Worm (Caenorhabditis elegans) whole organism, L1 larva: ENCODE results near the gene comt-5.

Experiments used
- C16A3.4 ChIP-seq: fragments of 150-350 bp; optimal IDR thresholded peaks from 2 replicates; lab custom pipeline; 2014; ENCODE audit warnings: missing biosample characterization, missing genetic modification characterization
- F16B12.6 ChIP-seq: fragments of 150-350 bp; optimal IDR thresholded peaks from 2 replicates; lab custom pipeline; 2014; ENCODE audit warnings: missing biosample characterization, missing genetic modification characterization
- alr-1 ChIP-seq: fragments of 200-800 bp; sonication (Bioruptor generic); optimal IDR thresholded peaks from 2 replicates; lab custom pipeline; 2018; ENCODE audit warnings: borderline replicate concordance, mild to moderate bottlenecking, missing genetic modification characterization, missing compliant biosample characterization
- blmp-1 ChIP-seq: fragments of 150-350 bp; optimal IDR thresholded peaks from 2 replicates; lab custom pipeline; 2014; ENCODE audit warnings: missing biosample characterization, missing genetic modification characterization
- ceh-8 ChIP-seq: fragments of 200-800 bp; sonication (Bioruptor generic); optimal IDR thresholded peaks from 2 replicates; lab custom pipeline; 2018; ENCODE audit warnings: mild to moderate bottlenecking, missing genetic modification characterization, moderate library complexity, missing compliant biosample characterization
- ces-1 ChIP-seq: fragments of 150-350 bp; optimal IDR thresholded peaks from 2 replicates; lab custom pipeline; 2014; ENCODE audit warnings: missing biosample characterization, missing genetic modification reagents, missing genetic modification characterization
- dpl-1 ChIP-seq, 3 experiments: fragments of 150-350 bp in 2 of 3; sonication (generic microtip) in 1 of 3; optimal IDR thresholded peaks; 2 replicates each; lab custom pipeline; 2014 to 2017; ENCODE audit warnings: missing biosample characterization in 3 of 3, missing genetic modification characterization in 3 of 3, missing genetic modification reagents in 3 of 3
- dsc-1 ChIP-seq: sonication (generic microtip); optimal IDR thresholded peaks from 2 replicates; lab custom pipeline; 2016; ENCODE audit warnings: mild to moderate bottlenecking, missing genetic modification characterization, missing compliant biosample characterization
- efl-1 ChIP-seq, 4 experiments: fragments of 150-350 bp; optimal IDR thresholded peaks in 3 of 4; peaks in 1 of 4; 1 replicate in 1 of 4; 2 replicates in 3 of 4; lab custom pipeline; 2014; ENCODE audit warnings: missing biosample characterization in 2 of 4, missing genetic modification characterization in 2 of 4, missing genetic modification reagents in 2 of 4
- elt-2 ChIP-seq: sonication (generic microtip); optimal IDR thresholded peaks from 2 replicates; lab custom pipeline; 2016; ENCODE audit warnings: missing genetic modification characterization, mild to moderate bottlenecking, inconsistent platforms, missing compliant biosample characterization, missing genetic modification reagents
- elt-3 ChIP-seq, 6 experiments: fragments of 150-350 bp in 1 of 6; sonication (generic microtip); optimal IDR thresholded peaks; 2 replicates each; lab custom pipeline; 2017 to 2018; ENCODE audit warnings: missing biosample characterization in 6 of 6, missing genetic modification characterization in 6 of 6, inconsistent platforms in 1 of 6
- fkh-10 ChIP-seq: sonication (generic microtip); optimal IDR thresholded peaks from 2 replicates; lab custom pipeline; 2017; ENCODE audit warnings: missing biosample characterization, missing genetic modification reagents, missing genetic modification characterization
- fkh-8 ChIP-seq: sonication (generic microtip); optimal IDR thresholded peaks from 2 replicates; lab custom pipeline; 2016; ENCODE audit warnings: mild to moderate bottlenecking, missing genetic modification characterization, missing compliant biosample characterization
- hlh-17 ChIP-seq: fragments of 200-800 bp; sonication (Bioruptor generic); optimal IDR thresholded peaks from 2 replicates; lab custom pipeline; 2018; ENCODE audit warnings: missing genetic modification characterization, mild to moderate bottlenecking, missing compliant biosample characterization, moderate library complexity, borderline replicate concordance
- lin-14 ChIP-seq: fragments of 200-800 bp; sonication (Bioruptor generic); optimal IDR thresholded peaks from 2 replicates; lab custom pipeline; 2018; ENCODE audit warnings: mild to moderate bottlenecking, missing genetic modification characterization, moderate library complexity, missing compliant biosample characterization
- lin-15B ChIP-seq: fragments of 150-350 bp; sonication (generic microtip); optimal IDR thresholded peaks from 3 replicates; lab custom pipeline; 2014; ENCODE audit warnings: missing biosample characterization, missing genetic modification characterization
- lin-35 ChIP-seq, 2 experiments: fragments of 150-350 bp; optimal IDR thresholded peaks; 2 replicates each; lab custom pipeline; 2014; ENCODE audit warnings: missing biosample characterization in 2 of 2, missing genetic modification characterization in 2 of 2, missing genetic modification reagents in 2 of 2
- lsy-2 ChIP-seq, 2 experiments: fragments of 150-350 bp; optimal IDR thresholded peaks; 2 replicates each; lab custom pipeline; 2014; ENCODE audit warnings: missing biosample characterization in 2 of 2, missing genetic modification characterization in 2 of 2
- mep-1 ChIP-seq: fragments of 150-350 bp; optimal IDR thresholded peaks from 2 replicates; lab custom pipeline; 2014; ENCODE audit warnings: missing biosample characterization, missing genetic modification characterization
- nhr-20 ChIP-seq: sonication (generic microtip); optimal IDR thresholded peaks from 2 replicates; lab custom pipeline; 2016; ENCODE audit warnings: mild to moderate bottlenecking, missing genetic modification characterization, missing compliant biosample characterization
- nhr-28 ChIP-seq: fragments of 150-350 bp; optimal IDR thresholded peaks from 2 replicates; lab custom pipeline; 2014; ENCODE audit warnings: missing biosample characterization, missing genetic modification characterization
- nhr-47 ChIP-seq: sonication (generic microtip); optimal IDR thresholded peaks from 2 replicates; lab custom pipeline; 2016; ENCODE audit warnings: mild to moderate bottlenecking, missing genetic modification characterization, moderate library complexity, missing compliant biosample characterization
- nhr-71 ChIP-seq: sonication (generic microtip); optimal IDR thresholded peaks from 2 replicates; lab custom pipeline; 2016; ENCODE audit warnings: mild to moderate bottlenecking, missing genetic modification characterization, moderate library complexity, missing compliant biosample characterization
- nhr-85 ChIP-seq: sonication (generic microtip); peaks from one replicate; lab custom pipeline; 2016; ENCODE audit warnings: missing genetic modification characterization, inconsistent platforms, missing compliant biosample characterization
- rnt-1 ChIP-seq: sonication (generic microtip); optimal IDR thresholded peaks from 2 replicates; lab custom pipeline; 2016; ENCODE audit warnings: mild to moderate bottlenecking, missing genetic modification characterization, moderate library complexity, missing compliant biosample characterization
- snu-23 ChIP-seq: sonication (generic microtip); optimal IDR thresholded peaks from 2 replicates; lab custom pipeline; 2016; ENCODE audit warnings: missing genetic modification characterization, missing compliant biosample characterization
- sox-4 ChIP-seq: sonication (generic microtip); optimal IDR thresholded peaks from 2 replicates; lab custom pipeline; 2016; ENCODE audit warnings: missing genetic modification characterization, missing compliant biosample characterization
- tbx-2 ChIP-seq: sonication (generic microtip); optimal IDR thresholded peaks from 2 replicates; lab custom pipeline; 2016; ENCODE audit warnings: missing genetic modification characterization, missing compliant biosample characterization
- zag-1 ChIP-seq: fragments of 150-350 bp; optimal IDR thresholded peaks from 2 replicates; lab custom pipeline; 2014; ENCODE audit warnings: missing biosample characterization, missing genetic modification characterization
- zip-4 ChIP-seq: fragments of 200-800 bp; sonication (Bioruptor generic); optimal IDR thresholded peaks from 2 replicates; lab custom pipeline; 2018; ENCODE audit warnings: mild to moderate bottlenecking, missing genetic modification characterization, moderate library complexity, missing compliant biosample characterization
- ztf-11 ChIP-seq, 2 experiments: sonication (generic microtip); optimal IDR thresholded peaks; 2 replicates each; lab custom pipeline; 2016 to 2017; ENCODE audit warnings: missing genetic modification characterization in 2 of 2, missing biosample characterization in 1 of 2, missing compliant biosample characterization in 1 of 2

The comt-5 gene

DNA sequence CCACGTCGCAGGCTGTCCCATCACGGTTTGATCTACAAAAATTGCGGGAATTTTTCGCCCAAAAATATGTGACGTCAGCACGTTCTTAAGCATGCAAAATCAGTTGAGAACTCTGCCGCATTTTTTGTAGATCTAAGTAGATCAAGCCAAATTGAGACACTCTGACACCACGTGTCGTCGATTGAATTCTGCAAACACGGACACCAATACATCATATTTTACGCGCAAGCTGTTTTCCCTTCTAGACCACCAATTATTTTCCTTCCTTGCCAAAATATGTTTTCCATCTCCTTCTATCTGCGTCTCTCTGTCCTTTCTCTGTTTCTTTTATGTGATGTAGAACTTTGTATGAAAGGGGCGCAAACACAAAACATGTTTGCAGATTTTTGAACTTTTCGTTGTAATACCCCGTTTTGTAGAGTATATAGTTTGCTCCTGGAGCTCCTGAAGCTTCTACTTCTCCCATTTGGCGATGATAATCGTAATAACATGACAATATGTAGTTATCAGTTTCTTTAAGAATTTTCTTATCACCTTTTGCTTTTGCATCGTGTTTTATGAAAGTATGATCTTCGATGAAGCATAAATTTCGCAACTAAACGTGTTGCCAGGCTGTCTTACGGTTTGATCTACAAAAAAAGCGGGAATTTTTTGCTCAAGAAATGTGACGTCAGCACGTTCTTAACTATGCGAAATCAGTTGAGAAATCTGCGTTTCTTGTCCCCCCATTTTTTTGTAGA is 2.5 kb upstream of the comt-5 start:
- TF ChIP-seq efl-1 (optimal IDR thresholded peaks at IDR 0.05; lab: Kevin White, UChicago) (peak; percentile 17 to 19), efl-1 (GFP tag; optimal IDR thresholded peaks at IDR 0.05 in 1 of 2; lab: Kevin White, UChicago) (no peak), nhr-28 (tag; lab: Kevin White, UChicago) (no peak), mep-1 (peak; percentile 17), snu-23 (GFP tag; lab: Kevin White, UChicago) (peak; percentile 33), blmp-1 (peak; percentile 47), zag-1 (tag; lab: Kevin White, UChicago) (no peak), lsy-2 (tag; optimal IDR thresholded peaks at IDR 0.05; lab: Kevin White, UChicago) (peak in 1 of 2 experiments; percentile 20), elt-2 (peak; percentile 12), F16B12.6 (tag; lab: Kevin White, UChicago) (peak; percentile 60), zip-4 (GFP tag; lab: Kevin White, UChicago) (no peak), rnt-1 (tag; lab: Kevin White, UChicago) (no peak), nhr-71 (tag; lab: Kevin White, UChicago) (peak; percentile 8), ceh-8 (GFP tag; lab: Kevin White, UChicago) (no peak), ztf-11 (tag; optimal IDR thresholded peaks at IDR 0.05; lab: Kevin White, UChicago) (no peak), dsc-1 (tag; lab: Kevin White, UChicago) (peak; percentile 15), nhr-20 (tag; lab: Kevin White, UChicago) (peak; percentile 33), fkh-10 (no peak), lin-15B (no peak), lin-14 (peak; percentile 87), nhr-85 (peak; percentile 56), elt-3 (tag; optimal IDR thresholded peaks at IDR 0.05; lab: Kevin White, UChicago) (no peak), fkh-8 (tag; lab: Kevin White, UChicago) (peak; percentile 15)

DNA sequence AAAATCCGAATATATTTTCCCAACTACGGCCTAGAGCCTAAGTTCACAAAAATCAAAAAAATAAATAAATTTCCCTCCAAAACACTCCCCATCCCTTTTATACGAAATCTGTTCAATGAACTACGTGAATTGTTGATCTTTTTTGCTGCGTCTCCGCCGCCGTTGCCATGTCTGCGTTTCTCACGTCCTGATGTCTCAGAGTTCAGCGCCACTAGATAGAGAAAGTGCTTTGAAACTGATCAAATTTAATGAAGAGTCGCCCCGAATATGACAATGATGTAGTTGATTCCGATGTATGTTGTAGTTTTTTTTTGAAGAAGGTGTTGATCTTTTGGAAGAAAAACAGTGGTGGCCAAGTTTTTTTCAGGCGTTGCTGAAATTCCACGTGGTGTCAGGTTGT is 845 bp upstream of the comt-5 start:
- peak; percentile 20 for TF ChIP-seq nhr-20 (tag; lab: Kevin White, UChicago)
- TF ChIP-seq sox-4 (tag; lab: Kevin White, UChicago) = no peak
- no peak for TF ChIP-seq tbx-2
- no peak for TF ChIP-seq ces-1
- peak; percentile 55 for TF ChIP-seq blmp-1
- no peak for TF ChIP-seq C16A3.4 (tag; lab: Kevin White, UChicago)
- TF ChIP-seq efl-1 (optimal IDR thresholded peaks at IDR 0.05; lab: Kevin White, UChicago) = peak in 1 of 2 experiments; percentile 0
- no peak for TF ChIP-seq efl-1 (GFP tag; optimal IDR thresholded peaks at IDR 0.05 in 1 of 2; lab: Kevin White, UChicago)

DNA sequence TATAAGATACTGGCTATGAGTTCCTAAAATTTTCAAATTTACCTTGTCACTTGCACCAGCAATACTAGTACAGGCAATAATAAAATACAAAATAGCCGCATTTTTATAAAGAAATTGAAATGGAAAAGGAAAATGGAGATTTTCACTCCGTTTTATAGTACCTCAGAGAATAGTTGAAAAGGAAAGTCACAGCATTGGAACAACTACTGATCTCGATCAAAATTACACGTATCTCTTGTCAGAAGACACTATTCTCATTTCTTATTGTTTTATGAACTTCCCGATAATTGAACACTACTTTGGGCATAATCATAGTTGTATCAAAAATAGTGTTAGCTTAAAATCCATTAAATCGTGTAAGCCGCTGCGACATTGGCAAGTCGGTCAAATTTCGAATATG is 1.9 kb downstream of the comt-5 start, which contains the start of gene Y40B10A.11:
Gene Y40B10A.11, minus strand, starts transcription at position 101 of the 400 bp plus-strand sequence.
- TF ChIP-seq alr-1 (no peak), blmp-1 (peak; percentile 7)

DNA sequence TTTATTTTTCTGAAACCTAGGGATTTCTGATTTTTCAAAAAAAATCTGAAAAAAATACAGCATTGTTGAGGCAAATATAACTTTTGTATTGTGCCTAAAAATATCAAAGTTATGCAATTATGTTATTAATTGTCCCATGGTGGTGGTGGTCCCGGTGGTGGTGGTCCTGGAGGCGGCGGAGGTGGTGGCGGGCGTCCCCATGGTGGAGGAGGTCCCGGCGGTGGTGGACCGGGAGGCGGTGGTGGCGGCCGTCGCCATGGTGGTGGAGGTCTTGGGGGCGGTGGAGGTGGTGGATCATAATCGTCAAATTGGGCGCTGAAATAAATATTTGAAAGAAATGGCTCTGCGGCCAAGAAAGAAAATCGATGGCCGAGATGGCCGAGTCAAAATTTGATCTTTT is 2.6 kb downstream of the comt-5 start:
- TF ChIP-seq zip-4 (GFP tag; lab: Kevin White, UChicago) (no peak), ceh-8 (GFP tag; lab: Kevin White, UChicago) (peak; percentile 78)

DNA sequence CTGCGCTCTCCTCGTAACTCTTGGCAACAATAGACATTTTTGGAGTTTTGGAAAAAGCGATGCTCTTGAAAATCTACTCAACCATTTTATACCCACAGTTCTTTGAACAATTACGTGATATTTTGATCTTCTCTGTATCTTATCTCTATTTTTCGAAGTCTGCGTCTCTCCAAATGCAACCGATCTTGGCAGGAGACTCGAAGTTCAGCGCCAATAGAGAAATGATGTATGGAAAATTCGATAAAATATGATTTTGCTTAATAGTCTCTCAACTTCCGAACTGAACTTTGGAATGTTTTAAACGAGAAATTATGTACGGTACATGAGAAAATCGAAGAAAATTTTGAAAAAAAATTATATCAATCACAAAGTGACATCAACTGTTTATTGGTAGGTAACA is 3.3 kb downstream of the comt-5 start, which contains the start of gene comt-4:
Gene comt-4, minus strand, starts transcription at position 50 of the 400 bp plus-strand sequence.
- TF ChIP-seq dpl-1 (GFP tag; optimal IDR thresholded peaks at IDR 0.05; lab: Kevin White, UChicago) (no peak), nhr-20 (tag; lab: Kevin White, UChicago) (peak; percentile 28), elt-3 (tag; optimal IDR thresholded peaks at IDR 0.05; lab: Kevin White, UChicago) (peak in 3 of 6 experiments; percentile 2 to 45 (median 33))

DNA sequence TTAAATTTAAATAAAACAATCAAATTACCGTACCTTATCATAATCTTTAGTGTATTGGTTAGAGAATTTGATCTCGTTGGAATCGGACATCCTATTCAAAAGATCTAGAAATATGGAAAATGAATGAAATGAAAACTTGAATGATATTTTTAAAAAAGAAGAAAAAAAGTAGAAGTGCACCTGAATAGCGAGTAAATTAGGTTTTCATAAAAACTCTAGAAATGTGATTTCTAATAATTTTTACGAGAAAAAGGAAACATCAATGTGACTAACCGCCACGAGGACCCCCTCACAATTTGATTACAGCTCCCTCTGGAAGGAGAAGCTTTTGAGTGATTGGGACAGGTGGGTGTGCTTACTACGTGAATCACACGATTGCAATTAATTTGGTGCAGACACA is 7.5 kb downstream of the comt-5 start, which contains the start of gene Y40B10A.5:
Gene Y40B10A.5, minus strand, starts transcription at position 101 of the 400 bp plus-strand sequence.
- TF ChIP-seq fkh-8 (tag; lab: Kevin White, UChicago) (peak; percentile 27), snu-23 (GFP tag; lab: Kevin White, UChicago) (no peak), nhr-47 (tag; lab: Kevin White, UChicago) (peak; percentile 26), lin-35 (GFP tag; optimal IDR thresholded peaks at IDR 0.05; lab: Kevin White, UChicago) (no peak), C16A3.4 (tag; lab: Kevin White, UChicago) (no peak), hlh-17 (no peak), ceh-8 (GFP tag; lab: Kevin White, UChicago) (peak; percentile 6)
- TF ChIP-seq, all 84 proteins: peak for 3
